Worm (Caenorhabditis elegans) whole organism, L4 larva: ENCODE results near the gene srt-43.

Experiments used
- F10B5.3 ChIP-seq: sonication (generic microtip); optimal IDR thresholded peaks from 2 replicates; lab custom pipeline; 2016; ENCODE audit warnings: mild to moderate bottlenecking, missing genetic modification characterization, missing compliant biosample characterization
- F26F4.8 ChIP-seq: fragments of 200-800 bp; sonication (Bioruptor generic); conservative IDR thresholded peaks from 2 replicates; pipeline ENCODE4 v1.3.6; 2022; ENCODE audit warnings: missing genetic modification characterization, missing compliant biosample characterization
- F44E2.7 ChIP-seq: fragments of 200-800 bp; sonication (Bioruptor generic); IDR thresholded peaks from 2 replicates; pipeline ENCODE4 v2.1.2; 2022; ENCODE audit warnings: missing genetic modification characterization, missing compliant biosample characterization
- R02D3.7 ChIP-seq: fragments of 150-350 bp; sonication (generic microtip); optimal IDR thresholded peaks from 3 replicates; lab custom pipeline; 2014; ENCODE audit warnings: missing biosample characterization, missing genetic modification characterization
- T26A8.4 ChIP-seq: fragments of 200-800 bp; sonication (Bioruptor generic); IDR thresholded peaks from 2 replicates; pipeline ENCODE4 v1.3.6; 2022; ENCODE audit warnings: missing genetic modification characterization, missing compliant biosample characterization
- Y105C5A.15 ChIP-seq: fragments of 200-800 bp; sonication (Bioruptor generic); IDR thresholded peaks from 2 replicates; pipeline ENCODE4 v1.3.6; 2022; ENCODE audit warnings: missing genetic modification characterization, missing compliant biosample characterization
- Y48G9A.11 ChIP-seq: fragments of 200-800 bp; sonication (Bioruptor generic); IDR thresholded peaks from 2 replicates; pipeline ENCODE4 v1.3.6; 2022; ENCODE audit warnings: missing genetic modification reagents, missing genetic modification characterization, missing compliant biosample characterization
- ZK337.2 ChIP-seq: fragments of 200-800 bp; sonication (Bioruptor generic); IDR thresholded peaks from 2 replicates; pipeline ENCODE4 v1.3.6; 2022; ENCODE audit warnings: missing genetic modification reagents, missing genetic modification characterization, missing compliant biosample characterization
- ZK546.5 ChIP-seq, 2 experiments: sonication (generic microtip); optimal IDR thresholded peaks; 2 replicates each; lab custom pipeline; 2017; ENCODE audit warnings: missing biosample characterization in 2 of 2, missing genetic modification characterization in 2 of 2
- arid-1 ChIP-seq: fragments of 200-800 bp; sonication (Bioruptor generic); conservative IDR thresholded peaks from 2 replicates; pipeline ENCODE4 v1.3.6; 2022; ENCODE audit warnings: missing genetic modification reagents, missing genetic modification characterization, missing compliant biosample characterization
- ceh-20 ChIP-seq: fragments of 200-800 bp; sonication (Bioruptor generic); IDR thresholded peaks from 2 replicates; pipeline ENCODE4 v1.3.6; 2022; ENCODE audit warnings: missing genetic modification reagents, missing genetic modification characterization, missing compliant biosample characterization
- ceh-44 ChIP-seq: fragments of 200-800 bp; sonication (Bioruptor generic); IDR thresholded peaks from 2 replicates; pipeline ENCODE4 v1.3.6; 2022; ENCODE audit warnings: missing genetic modification reagents, missing genetic modification characterization, missing compliant biosample characterization
- ceh-62 ChIP-seq: sonication (generic microtip); optimal IDR thresholded peaks from 2 replicates; lab custom pipeline; 2017; ENCODE audit warnings: missing biosample characterization, missing genetic modification characterization
- ctbp-1 ChIP-seq: fragments of 200-800 bp; sonication (Bioruptor generic); IDR thresholded peaks from 2 replicates; pipeline ENCODE4 v1.3.6; 2022; ENCODE audit warnings: missing genetic modification reagents, missing genetic modification characterization, missing compliant biosample characterization
- daf-12 ChIP-seq: fragments of 150-350 bp; optimal IDR thresholded peaks from 2 replicates; lab custom pipeline; 2014; ENCODE audit warnings: missing biosample characterization, missing genetic modification reagents, missing genetic modification characterization
- dmd-6 ChIP-seq: fragments of 200-800 bp; sonication (Bioruptor generic); IDR thresholded peaks from 2 replicates; pipeline ENCODE4 v1.3.6; 2022; ENCODE audit warnings: missing genetic modification reagents, missing genetic modification characterization, missing compliant biosample characterization
- dmd-9 ChIP-seq: fragments of 200-800 bp; sonication (Bioruptor generic); IDR thresholded peaks from 2 replicates; pipeline ENCODE4 v1.3.6; 2022; ENCODE audit warnings: missing genetic modification reagents, missing genetic modification characterization, missing compliant biosample characterization
- egl-27 ChIP-seq: sonication (generic microtip); optimal IDR thresholded peaks from 3 replicates; lab custom pipeline; 2017; ENCODE audit warnings: missing biosample characterization, missing genetic modification reagents, missing genetic modification characterization
- fos-1 ChIP-seq: fragments of 150-350 bp; optimal IDR thresholded peaks from 2 replicates; lab custom pipeline; 2014; ENCODE audit warnings: missing biosample characterization, missing genetic modification characterization
- gei-8 ChIP-seq: fragments of 200-800 bp; sonication (Bioruptor generic); optimal IDR thresholded peaks from 2 replicates; lab custom pipeline; 2018; ENCODE audit warnings: mild to moderate bottlenecking, missing genetic modification characterization, missing compliant biosample characterization
- hif-1 ChIP-seq, 2 experiments: sonication (generic microtip); optimal IDR thresholded peaks; 2 replicates each; lab custom pipeline; 2016 to 2017; ENCODE audit warnings: missing compliant biosample characterization in 2 of 2, missing genetic modification characterization in 2 of 2, missing genetic modification reagents in 2 of 2, missing genotype in 2 of 2, mild to moderate bottlenecking in 1 of 2
- hmg-1.1 ChIP-seq: fragments of 200-800 bp; sonication (Bioruptor generic); IDR thresholded peaks from 2 replicates; pipeline ENCODE4 v1.3.6; 2022; ENCODE audit warnings: missing genetic modification reagents, missing genetic modification characterization, missing compliant biosample characterization
- lim-7 ChIP-seq: fragments of 200-800 bp; sonication (Bioruptor generic); IDR thresholded peaks from 2 replicates; pipeline ENCODE4 v1.3.6; 2022; ENCODE audit warnings: missing genetic modification characterization, missing compliant biosample characterization
- lin-1 ChIP-seq: fragments of 200-800 bp; sonication (Bioruptor generic); IDR thresholded peaks from 2 replicates; pipeline ENCODE4 v1.3.6; 2022; ENCODE audit warnings: missing genetic modification reagents, missing genetic modification characterization, missing compliant biosample characterization
- lin-29 ChIP-seq: fragments of 200-800 bp; sonication (Bioruptor generic); IDR thresholded peaks from 2 replicates; pipeline ENCODE4 v1.3.6; 2022; ENCODE audit warnings: missing genetic modification reagents, missing genetic modification characterization, missing compliant biosample characterization
- lsy-2 ChIP-seq, 2 experiments: fragments of 150-350 bp in 1 of 2; sonication (generic microtip) in 1 of 2; optimal IDR thresholded peaks; 2 replicates each; lab custom pipeline; 2014 to 2017; ENCODE audit warnings: missing biosample characterization in 2 of 2, missing genetic modification characterization in 2 of 2
- madf-5 ChIP-seq, 2 experiments: fragments of 200-800 bp; sonication (Bioruptor generic); IDR thresholded peaks; 2 replicates each; pipeline ENCODE4 v1.3.6; 2022; ENCODE audit warnings: missing compliant biosample characterization in 2 of 2, missing genetic modification characterization in 2 of 2
- mdl-1 ChIP-seq, 2 experiments: fragments of 150-350 bp in 1 of 2; sonication (generic microtip) in 1 of 2; optimal IDR thresholded peaks; 2 replicates each; lab custom pipeline; 2014 to 2017; ENCODE audit warnings: missing biosample characterization in 2 of 2, missing genetic modification characterization in 2 of 2
- mdt-29 ChIP-seq: fragments of 200-800 bp; sonication (Bioruptor generic); IDR thresholded peaks from 2 replicates; pipeline ENCODE4 v1.3.6; 2022; ENCODE audit warnings: missing genetic modification reagents, missing genetic modification characterization, missing compliant biosample characterization
- nhr-111 ChIP-seq: fragments of 200-800 bp; sonication (Bioruptor generic); optimal IDR thresholded peaks from 2 replicates; lab custom pipeline; 2018; ENCODE audit warnings: mild to moderate bottlenecking, missing genetic modification characterization, missing compliant biosample characterization
- nhr-237 ChIP-seq: sonication (generic microtip); optimal IDR thresholded peaks from 2 replicates; lab custom pipeline; 2017; ENCODE audit warnings: missing biosample characterization, missing genetic modification characterization
- nhr-28 ChIP-seq: fragments of 150-350 bp; optimal IDR thresholded peaks from 2 replicates; lab custom pipeline; 2014; ENCODE audit warnings: missing biosample characterization, missing genetic modification characterization
- nhr-48 ChIP-seq: sonication (generic microtip); optimal IDR thresholded peaks from 2 replicates; lab custom pipeline; 2016; ENCODE audit warnings: mild to moderate bottlenecking, missing genetic modification characterization, missing compliant biosample characterization
- nhr-6 ChIP-seq: fragments of 150-350 bp; optimal IDR thresholded peaks from 2 replicates; lab custom pipeline; 2014; ENCODE audit warnings: missing biosample characterization, missing genetic modification characterization
- nhr-77 ChIP-seq: fragments of 150-350 bp; optimal IDR thresholded peaks from 2 replicates; lab custom pipeline; 2014; ENCODE audit warnings: missing biosample characterization, missing genetic modification characterization
- pha-4 ChIP-seq, 2 experiments: fragments of 150-350 bp in 1 of 2; fragments of 200-800 bp in 1 of 2; sonication (Bioruptor generic) in 1 of 2; IDR thresholded peaks in 1 of 2; optimal IDR thresholded peaks in 1 of 2; 2 replicates each; pipeline versions ENCODE4 v1.3.6 to Lab custom; 2014 to 2022; ENCODE audit warnings: missing genetic modification characterization in 2 of 2, missing genetic modification reagents in 2 of 2, missing biosample characterization in 1 of 2, missing compliant biosample characterization in 1 of 2
- php-3 ChIP-seq: fragments of 200-800 bp; sonication (Bioruptor generic); IDR thresholded peaks from 2 replicates; pipeline ENCODE4 v1.3.6; 2022; ENCODE audit warnings: missing genetic modification reagents, missing genetic modification characterization, missing compliant biosample characterization
- spr-1 ChIP-seq: sonication (generic microtip); optimal IDR thresholded peaks from 2 replicates; lab custom pipeline; 2016; ENCODE audit warnings: mild to moderate bottlenecking, missing genetic modification characterization, missing compliant biosample characterization
- spr-3 ChIP-seq: fragments of 200-800 bp; sonication (Bioruptor generic); optimal IDR thresholded peaks from 2 replicates; lab custom pipeline; 2018; ENCODE audit warnings: mild to moderate bottlenecking, missing genetic modification characterization, missing compliant biosample characterization
- unc-130 ChIP-seq: sonication (generic microtip); optimal IDR thresholded peaks from 2 replicates; lab custom pipeline; 2016; ENCODE audit warnings: missing genetic modification reagents, missing genetic modification characterization, missing compliant biosample characterization
- unc-39 ChIP-seq: sonication (generic microtip); optimal IDR thresholded peaks from 2 replicates; lab custom pipeline; 2017; ENCODE audit warnings: missing biosample characterization, missing genetic modification characterization
- unc-62 ChIP-seq, 3 experiments: fragments of 150-350 bp in 1 of 3; sonication (generic microtip); optimal IDR thresholded peaks in 2 of 3; peaks in 1 of 3; 1 replicate in 1 of 3; 2 replicates in 2 of 3; lab custom pipeline; 2014 to 2017; ENCODE audit warnings: missing biosample characterization in 3 of 3, missing genetic modification characterization in 3 of 3, missing genetic modification reagents in 3 of 3, missing genotype in 1 of 3
- zfp-2 ChIP-seq: sonication (generic microtip); optimal IDR thresholded peaks from 2 replicates; lab custom pipeline; 2016; ENCODE audit warnings: mild to moderate bottlenecking, missing genetic modification characterization, missing compliant biosample characterization
- zip-2 ChIP-seq: fragments of 150-350 bp; optimal IDR thresholded peaks from 2 replicates; lab custom pipeline; 2014; ENCODE audit warnings: missing biosample characterization, missing genetic modification characterization
- ztf-11 ChIP-seq: fragments of 150-350 bp; optimal IDR thresholded peaks from 2 replicates; lab custom pipeline; 2014; ENCODE audit warnings: missing biosample characterization, missing genetic modification characterization

srt-43 gene

DNA sequence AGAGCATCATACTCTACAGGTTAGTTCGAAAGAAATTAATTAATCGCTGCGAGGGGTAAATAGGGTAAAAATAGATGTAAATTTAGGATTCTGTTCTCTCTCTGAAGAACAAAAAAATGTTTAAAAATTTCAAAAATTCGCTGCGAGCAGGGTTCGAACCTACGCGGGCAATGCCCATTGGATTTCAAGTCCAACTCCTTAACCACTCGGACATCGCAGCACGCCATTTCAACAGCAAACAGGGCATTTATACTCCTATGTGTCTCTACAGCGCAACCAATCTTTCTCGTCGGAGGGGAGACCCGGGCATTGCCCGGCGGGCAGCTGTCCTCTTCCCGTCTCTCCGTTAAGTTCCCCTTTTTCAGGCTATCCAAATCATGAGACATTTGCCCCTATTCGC, 11.2 kb downstream of the srt-43 start (continued):
- TF ChIP-seq gei-8 (GFP tag; lab: Kevin White, UChicago) (peak; percentile 43), nhr-48 (tag; lab: Kevin White, UChicago) (peak; percentile 0), php-3 (GFP tag; lab: Robert Waterston, UW) (peak; percentile 55; the same call in 1 of the 2 replicates), zfp-2 (tag; lab: Kevin White, UChicago) (peak; percentile 28), F10B5.3 (tag; lab: Kevin White, UChicago) (peak; percentile 45), Y105C5A.15 (peak; percentile 92), R02D3.7 (tag; lab: Kevin White, UChicago) (no peak), ctbp-1 (GFP tag; lab: Robert Waterston, UW) (peak; percentile 88), hif-1 (tag; optimal IDR thresholded peaks at IDR 0.05; lab: Kevin White, UChicago) (peak in 1 of 2 experiments; percentile 43), hmg-1.1 (GFP tag; lab: Robert Waterston, UW) (peak; percentile 90), spr-3 (peak; percentile 72), arid-1 (GFP tag; lab: Robert Waterston, UW) (peak; percentile 91), pha-4 (GFP tag; IDR thresholded peaks at IDR 0.05; lab: Robert Waterston, UW) (peak; percentile 86), pha-4 (tag; optimal IDR thresholded peaks at IDR 0.05; lab: Kevin White, UChicago) (no peak), daf-12 (tag; lab: Kevin White, UChicago) (no peak), lim-7 (GFP tag; lab: Robert Waterston, UW) (peak; percentile 97), lsy-2 (tag; optimal IDR thresholded peaks at IDR 0.05; lab: Kevin White, UChicago) (no peak), F44E2.7 (peak; percentile 90; the same call in 1 of the 2 replicates), dmd-6 (GFP tag; lab: Robert Waterston, UW) (peak; percentile 74), ceh-44 (GFP tag; lab: Robert Waterston, UW) (peak; percentile 65; the same call in 1 of the 2 replicates), nhr-111 (GFP tag; lab: Kevin White, UChicago) (peak; percentile 84), nhr-6 (peak; percentile 73), Y48G9A.11 (peak; percentile 85), nhr-28 (tag; lab: Kevin White, UChicago) (peak; percentile 21), unc-62 (GFP tag; optimal IDR thresholded peaks at IDR 0.05 in 1 of 2; lab: Kevin White, UChicago) (peak in 1 of 2 experiments; percentile 80), unc-62 (tag; optimal IDR thresholded peaks at IDR 0.05; lab: Kevin White, UChicago) (no peak), madf-5 (GFP tag; IDR thresholded peaks at IDR 0.05; lab: Robert Waterston, UW) (peak in 1 of 2 experiments; percentile 92; a peak in 2 of 4 replicates), mdt-29 (GFP tag; lab: Robert Waterston, UW) (0 out of 2 replicates have a peak, but pooled peaks have one; percentile 47), F26F4.8 (GFP tag; lab: Robert Waterston, UW) (peak; percentile 75; the same call in 1 of the 2 replicates), spr-1 (tag; lab: Kevin White, UChicago) (peak; percentile 31), lin-1 (GFP tag; lab: Robert Waterston, UW) (peak; percentile 86), egl-27 (tag; lab: Kevin White, UChicago) (no peak), dmd-9 (GFP tag; lab: Robert Waterston, UW) (peak; percentile 78), ZK337.2 (no peak)

DNA sequence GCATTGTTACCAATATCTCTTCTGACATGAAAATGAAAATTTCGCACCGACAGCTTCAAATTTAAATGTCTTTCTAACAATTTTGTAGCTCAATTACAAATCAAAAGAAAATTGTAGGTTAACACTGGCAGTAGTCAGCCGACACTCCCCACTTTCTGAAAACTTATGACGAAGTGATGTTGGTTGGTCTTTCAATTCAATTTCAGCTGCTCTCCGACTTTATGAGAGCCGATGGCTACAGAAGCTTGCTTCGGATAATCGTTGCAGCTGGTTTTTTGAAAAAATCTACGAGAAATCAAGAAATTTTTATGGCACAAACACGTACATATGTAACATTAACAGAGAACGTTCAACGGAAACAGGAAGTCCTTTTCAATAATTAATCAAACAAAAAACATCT, 15.8 kb downstream of the srt-43 start, which contains the start of gene sre-20:
Gene sre-20, minus strand, starts transcription at position 101 of the 400 bp plus-strand sequence.
- no peak for TF ChIP-seq egl-27 (tag; lab: Kevin White, UChicago)
- no peak for TF ChIP-seq arid-1 (GFP tag; lab: Robert Waterston, UW)
- TF ChIP-seq fos-1: no peak
- TF ChIP-seq daf-12 (tag; lab: Kevin White, UChicago): no peak
- no peak for TF ChIP-seq ceh-20 (GFP tag; lab: Robert Waterston, UW)
- TF ChIP-seq zip-2 (tag; lab: Kevin White, UChicago): no peak
- no peak for TF ChIP-seq mdl-1 (tag; optimal IDR thresholded peaks at IDR 0.05; lab: Kevin White, UChicago)
- TF ChIP-seq nhr-77 (tag; lab: Kevin White, UChicago): no peak
- TF ChIP-seq T26A8.4: no peak
- no peak for TF ChIP-seq ztf-11 (tag; lab: Kevin White, UChicago)
- TF ChIP-seq nhr-237 (tag; lab: Kevin White, UChicago): no peak
- no peak for TF ChIP-seq ceh-62 (tag; lab: Kevin White, UChicago)
- no peak for TF ChIP-seq mdt-29 (GFP tag; lab: Robert Waterston, UW)
- TF ChIP-seq unc-130: no peak
- no peak for TF ChIP-seq unc-39 (tag; lab: Kevin White, UChicago)
- no peak for TF ChIP-seq lsy-2 (tag; optimal IDR thresholded peaks at IDR 0.05; lab: Kevin White, UChicago)
- TF ChIP-seq lin-29 (GFP tag; lab: Robert Waterston, UW): no peak
- no peak for TF ChIP-seq ZK546.5 (tag; optimal IDR thresholded peaks at IDR 0.05; lab: Kevin White, UChicago)
- TF ChIP-seq, all 104 proteins: peak for 0
